Fruit fly (Drosophila melanogaster) S2 (cell line): Measurements from ENCODE around the gene Nuf2.

Source experiments
- CG8478 ChIP-seq: fragments of >200 bp; optimal IDR thresholded peaks from 2 replicates; lab custom pipeline; 2018
- CTCF ChIP-seq, 2 experiments: fragments of >200 bp; optimal IDR thresholded peaks; 2 replicates each; lab custom pipeline; 2018

DNA sequence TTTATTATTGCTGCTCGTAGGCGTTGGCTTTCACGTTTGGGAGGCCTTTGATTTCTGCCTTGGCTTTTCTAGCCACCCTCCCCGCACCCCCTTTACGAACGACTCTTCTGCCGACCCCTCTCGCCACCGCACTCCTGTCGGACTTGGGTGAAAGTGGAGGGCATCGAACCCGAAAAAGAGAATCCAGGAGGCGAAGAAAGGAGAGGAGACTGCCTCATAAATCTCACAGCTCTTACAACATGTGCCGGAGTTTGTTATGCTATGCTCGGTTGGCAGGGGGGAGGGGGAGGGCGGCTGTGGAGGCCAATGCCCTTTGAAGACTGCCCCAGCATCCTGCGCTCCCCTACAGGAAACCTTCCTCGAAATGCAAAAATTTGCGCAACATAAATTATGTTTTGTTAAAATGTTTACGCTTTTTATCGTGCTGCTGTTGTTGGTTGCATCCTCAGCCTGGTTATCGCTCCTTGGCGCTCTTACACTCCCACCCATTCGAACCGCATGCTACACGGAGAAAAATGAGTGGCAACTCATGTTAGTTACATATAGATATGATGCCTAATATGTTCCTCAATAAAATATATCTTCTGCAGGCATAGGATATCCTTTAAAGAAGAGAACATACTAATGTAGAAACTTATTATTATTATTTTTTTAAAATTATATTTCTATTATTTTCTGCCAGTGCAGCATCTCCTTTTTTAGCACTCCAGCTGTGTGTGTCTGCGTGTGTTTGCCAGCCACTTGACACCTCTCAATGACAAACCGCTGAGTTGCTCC, 38.7 kb upstream of the Nuf2 start:
- TF ChIP-seq CTCF (optimal IDR thresholded peaks at IDR 0.05; lab: Kevin White, UChicago) (no peak), CG8478 (lab: Kevin White, UChicago) (no peak)
